Worm (Caenorhabditis elegans) whole organism, L1 larva: ENCODE measurements around the gene str-43.

ENCODE experiments used
- C16A3.4 ChIP-seq: fragments of 150-350 bp; optimal IDR thresholded peaks from 2 replicates; lab custom pipeline; 2014; ENCODE audit warnings: missing biosample characterization, missing genetic modification characterization
- C34B4.2 ChIP-seq: sonication (generic microtip); optimal IDR thresholded peaks from 2 replicates; lab custom pipeline; 2017; ENCODE audit warnings: mild to moderate bottlenecking, missing genetic modification characterization, missing compliant biosample characterization
- aha-1 ChIP-seq: fragments of 150-350 bp; optimal IDR thresholded peaks from 2 replicates; lab custom pipeline; 2014; ENCODE audit warnings: missing biosample characterization, missing genetic modification characterization
- alr-1 ChIP-seq: fragments of 200-800 bp; sonication (Bioruptor generic); optimal IDR thresholded peaks from 2 replicates; lab custom pipeline; 2018; ENCODE audit warnings: borderline replicate concordance, mild to moderate bottlenecking, missing genetic modification characterization, missing compliant biosample characterization
- ama-1 ChIP-seq: fragments of 150-350 bp; optimal IDR thresholded peaks from 2 replicates; lab custom pipeline; 2014
- blmp-1 ChIP-seq: fragments of 150-350 bp; optimal IDR thresholded peaks from 2 replicates; lab custom pipeline; 2014; ENCODE audit warnings: missing biosample characterization, missing genetic modification characterization
- dsc-1 ChIP-seq: sonication (generic microtip); optimal IDR thresholded peaks from 2 replicates; lab custom pipeline; 2016; ENCODE audit warnings: mild to moderate bottlenecking, missing genetic modification characterization, missing compliant biosample characterization
- efl-3 ChIP-seq: fragments of 200-800 bp; sonication (Bioruptor generic); optimal IDR thresholded peaks from 2 replicates; lab custom pipeline; 2018; ENCODE audit warnings: mild to moderate bottlenecking, missing genetic modification characterization, missing compliant biosample characterization
- elt-2 ChIP-seq: sonication (generic microtip); optimal IDR thresholded peaks from 2 replicates; lab custom pipeline; 2016; ENCODE audit warnings: missing genetic modification characterization, mild to moderate bottlenecking, inconsistent platforms, missing compliant biosample characterization, missing genetic modification reagents
- elt-3 ChIP-seq, 6 experiments: fragments of 150-350 bp in 1 of 6; sonication (generic microtip); optimal IDR thresholded peaks; 2 replicates each; lab custom pipeline; 2017 to 2018; ENCODE audit warnings: missing biosample characterization in 6 of 6, missing genetic modification characterization in 6 of 6, inconsistent platforms in 1 of 6
- ets-5 ChIP-seq: fragments of 200-800 bp; sonication (Bioruptor generic); IDR thresholded peaks from 2 replicates; pipeline ENCODE4 v1.3.6; 2022; ENCODE audit warnings: missing genetic modification characterization, missing compliant biosample characterization
- fkh-4 ChIP-seq: sonication (generic microtip); optimal IDR thresholded peaks from 2 replicates; lab custom pipeline; 2016; ENCODE audit warnings: missing compliant biosample characterization, missing genetic modification characterization, borderline replicate concordance
- fkh-8 ChIP-seq: sonication (generic microtip); optimal IDR thresholded peaks from 2 replicates; lab custom pipeline; 2016; ENCODE audit warnings: mild to moderate bottlenecking, missing genetic modification characterization, missing compliant biosample characterization
- hlh-17 ChIP-seq: fragments of 200-800 bp; sonication (Bioruptor generic); optimal IDR thresholded peaks from 2 replicates; lab custom pipeline; 2018; ENCODE audit warnings: missing genetic modification characterization, mild to moderate bottlenecking, missing compliant biosample characterization, moderate library complexity, borderline replicate concordance
- hpl-2 ChIP-seq: fragments of 150-350 bp; optimal IDR thresholded peaks from 2 replicates; lab custom pipeline; 2014; ENCODE audit warnings: missing biosample characterization, missing genetic modification reagents, missing genetic modification characterization
- irx-1 ChIP-seq: sonication (generic microtip); optimal IDR thresholded peaks from 2 replicates; lab custom pipeline; 2016; ENCODE audit warnings: missing genetic modification characterization, missing compliant biosample characterization
- isw-1 ChIP-seq: fragments of 200-800 bp; sonication (Bioruptor generic); IDR thresholded peaks from 2 replicates; pipeline ENCODE4 v1.3.6; 2022; ENCODE audit warnings: missing genetic modification characterization, missing compliant biosample characterization
- jun-1 ChIP-seq: fragments of 150-350 bp; optimal IDR thresholded peaks from 2 replicates; lab custom pipeline; 2014; ENCODE audit warnings: missing biosample characterization, missing genetic modification reagents, missing genetic modification characterization
- lin-13 ChIP-seq: fragments of 150-350 bp; optimal IDR thresholded peaks from 2 replicates; lab custom pipeline; 2014; ENCODE audit warnings: missing biosample characterization, missing genetic modification reagents, missing genetic modification characterization
- lin-15B ChIP-seq: fragments of 150-350 bp; sonication (generic microtip); optimal IDR thresholded peaks from 3 replicates; lab custom pipeline; 2014; ENCODE audit warnings: missing biosample characterization, missing genetic modification characterization
- lsy-2 ChIP-seq, 2 experiments: fragments of 150-350 bp; optimal IDR thresholded peaks; 2 replicates each; lab custom pipeline; 2014; ENCODE audit warnings: missing biosample characterization in 2 of 2, missing genetic modification characterization in 2 of 2
- mab-9 ChIP-seq: fragments of 200-800 bp; sonication (Bioruptor generic); IDR thresholded peaks from 2 replicates; pipeline ENCODE4 v1.3.6; 2022; ENCODE audit warnings: missing genetic modification reagents, missing genetic modification characterization, missing compliant biosample characterization
- nhr-11 ChIP-seq: fragments of 150-350 bp; optimal IDR thresholded peaks from 2 replicates; lab custom pipeline; 2014; ENCODE audit warnings: missing biosample characterization, missing genetic modification characterization
- nhr-12 ChIP-seq: sonication (generic microtip); optimal IDR thresholded peaks from 2 replicates; lab custom pipeline; 2017; ENCODE audit warnings: missing biosample characterization, missing genetic modification characterization
- nhr-28 ChIP-seq: fragments of 150-350 bp; optimal IDR thresholded peaks from 2 replicates; lab custom pipeline; 2014; ENCODE audit warnings: missing biosample characterization, missing genetic modification characterization
- nhr-47 ChIP-seq: sonication (generic microtip); optimal IDR thresholded peaks from 2 replicates; lab custom pipeline; 2016; ENCODE audit warnings: mild to moderate bottlenecking, missing genetic modification characterization, moderate library complexity, missing compliant biosample characterization
- nhr-71 ChIP-seq: sonication (generic microtip); optimal IDR thresholded peaks from 2 replicates; lab custom pipeline; 2016; ENCODE audit warnings: mild to moderate bottlenecking, missing genetic modification characterization, moderate library complexity, missing compliant biosample characterization
- nhr-76 ChIP-seq: sonication (generic microtip); optimal IDR thresholded peaks from 2 replicates; lab custom pipeline; 2017; ENCODE audit warnings: missing biosample characterization, missing genetic modification characterization
- nhr-77 ChIP-seq: fragments of 150-350 bp; optimal IDR thresholded peaks from 2 replicates; lab custom pipeline; 2014; ENCODE audit warnings: missing biosample characterization, missing genetic modification characterization
- pax-3 ChIP-seq: fragments of 200-800 bp; sonication (Bioruptor generic); optimal IDR thresholded peaks from 2 replicates; lab custom pipeline; 2018; ENCODE audit warnings: mild to moderate bottlenecking, missing genetic modification characterization, moderate library complexity, missing compliant biosample characterization
- snpc-4 ChIP-seq: fragments of 150-350 bp; optimal IDR thresholded peaks from 2 replicates; lab custom pipeline; 2014; ENCODE audit warnings: missing biosample characterization, missing genetic modification characterization
- snu-23 ChIP-seq: sonication (generic microtip); optimal IDR thresholded peaks from 2 replicates; lab custom pipeline; 2016; ENCODE audit warnings: missing genetic modification characterization, missing compliant biosample characterization
- sox-4 ChIP-seq: sonication (generic microtip); optimal IDR thresholded peaks from 2 replicates; lab custom pipeline; 2016; ENCODE audit warnings: missing genetic modification characterization, missing compliant biosample characterization
- sup-37 ChIP-seq: fragments of 200-800 bp; sonication (Bioruptor generic); optimal IDR thresholded peaks from 2 replicates; lab custom pipeline; 2018; ENCODE audit warnings: mild to moderate bottlenecking, missing genetic modification characterization, missing compliant biosample characterization
- unc-130 ChIP-seq: fragments of 150-350 bp; optimal IDR thresholded peaks from 2 replicates; lab custom pipeline; 2017; ENCODE audit warnings: missing biosample characterization, missing genetic modification characterization, inconsistent platforms
- unc-30 ChIP-seq: sonication (generic microtip); optimal IDR thresholded peaks from 2 replicates; lab custom pipeline; 2017; ENCODE audit warnings: missing biosample characterization, missing genetic modification characterization
- unc-62 ChIP-seq: fragments of 150-350 bp; optimal IDR thresholded peaks from 2 replicates; lab custom pipeline; 2014; ENCODE audit warnings: missing biosample characterization, missing genetic modification reagents, missing genetic modification characterization
- unc-86 ChIP-seq: sonication (generic microtip); optimal IDR thresholded peaks from 2 replicates; lab custom pipeline; 2016; ENCODE audit warnings: missing genetic modification characterization, missing compliant biosample characterization
- unc-98 ChIP-seq: fragments of 200-800 bp; sonication (Bioruptor generic); IDR thresholded peaks from 2 replicates; pipeline ENCODE4 v1.3.6; 2022; ENCODE audit warnings: missing genetic modification characterization, missing compliant biosample characterization
- vab-15 ChIP-seq: sonication (generic microtip); optimal IDR thresholded peaks from 2 replicates; lab custom pipeline; 2017; ENCODE audit warnings: missing genotype, mild to moderate bottlenecking, missing genetic modification characterization, missing compliant biosample characterization
- xbp-1 ChIP-seq: sonication (generic microtip); optimal IDR thresholded peaks from 2 replicates; lab custom pipeline; 2016; ENCODE audit warnings: missing genetic modification characterization, missing compliant biosample characterization
- ztf-11 ChIP-seq, 2 experiments: sonication (generic microtip); optimal IDR thresholded peaks; 2 replicates each; lab custom pipeline; 2016 to 2017; ENCODE audit warnings: missing genetic modification characterization in 2 of 2, missing biosample characterization in 1 of 2, missing compliant biosample characterization in 1 of 2
- ztf-4 ChIP-seq: fragments of 150-350 bp; optimal IDR thresholded peaks from 2 replicates; lab custom pipeline; 2014; ENCODE audit warnings: missing biosample characterization, missing genetic modification characterization

The str-43 gene

DNA sequence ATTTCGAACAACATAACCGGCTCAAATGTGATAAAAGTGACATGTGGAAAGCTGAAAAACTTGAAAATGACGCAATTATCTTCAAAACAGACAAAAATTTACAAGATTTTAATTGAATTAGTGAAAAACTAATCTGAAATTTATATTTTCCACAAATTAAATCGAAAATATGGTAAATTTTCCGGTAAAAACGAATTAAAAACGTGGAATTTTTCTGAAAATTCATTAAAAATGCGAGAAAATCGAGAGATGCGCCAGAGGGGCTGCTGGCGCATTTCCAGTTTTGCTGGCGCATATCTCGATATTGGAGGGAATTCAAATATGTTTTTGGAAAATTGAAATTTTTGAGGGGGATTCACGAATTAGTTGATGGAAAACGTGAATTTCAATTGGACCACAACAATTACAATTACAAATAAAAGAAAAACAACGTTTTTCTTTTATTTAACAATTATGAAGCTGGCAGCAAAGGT lies 14.2 kb upstream of the str-43 start, which contains the start of the genes haf-3 and F57A10.2 (continued):
- TF ChIP-seq alr-1 (tag; lab: Kevin White, UChicago) (no peak), elt-3 (tag; optimal IDR thresholded peaks at IDR 0.05; lab: Kevin White, UChicago) (peak in 5 of 6 experiments; percentile 25 to 90 (median 45)), snpc-4 (peak; percentile 92), C16A3.4 (peak; percentile 90), fkh-4 (tag; lab: Kevin White, UChicago) (peak; percentile 72), unc-98 (GFP tag; lab: Robert Waterston, UW) (no peak), pax-3 (tag; lab: Kevin White, UChicago) (peak; percentile 80), irx-1 (tag; lab: Kevin White, UChicago) (peak; percentile 92), unc-86 (tag; lab: Kevin White, UChicago) (peak; percentile 92), dsc-1 (tag; lab: Kevin White, UChicago) (peak; percentile 97), hlh-17 (no peak), blmp-1 (tag; lab: Kevin White, UChicago) (peak; percentile 79), sox-4 (tag; lab: Kevin White, UChicago) (peak; percentile 87), unc-30 (tag; lab: Kevin White, UChicago) (no peak), isw-1 (GFP tag; lab: Robert Waterston, UW) (peak; percentile 91), nhr-47 (tag; lab: Kevin White, UChicago) (peak; percentile 97), hpl-2 (peak; percentile 11), nhr-11 (tag; lab: Kevin White, UChicago) (peak; percentile 90), snu-23 (GFP tag; lab: Kevin White, UChicago) (peak; percentile 97), lsy-2 (tag; optimal IDR thresholded peaks at IDR 0.05; lab: Kevin White, UChicago) (peak; percentile 94 to 95), nhr-12 (tag; lab: Kevin White, UChicago) (no peak), ama-1 (lab: Kevin White, UChicago) (peak; percentile 53), nhr-28 (tag; lab: Kevin White, UChicago) (peak; percentile 39), jun-1 (tag; lab: Kevin White, UChicago) (peak; percentile 82), ztf-4 (peak; percentile 70), mab-9 (GFP tag; lab: Robert Waterston, UW) (peak; percentile 85), ets-5 (GFP tag; lab: Robert Waterston, UW) (no peak), nhr-76 (tag; lab: Kevin White, UChicago) (no peak), unc-130 (tag; lab: Kevin White, UChicago) (peak; percentile 90), xbp-1 (peak; percentile 95), fkh-8 (peak; percentile 92), sup-37 (peak; percentile 80), C34B4.2 (tag; lab: Kevin White, UChicago) (peak; percentile 6), ztf-11 (tag; optimal IDR thresholded peaks at IDR 0.05; lab: Kevin White, UChicago) (peak; percentile 4 to 83), lin-15B (peak; percentile 88), vab-15 (tag; lab: Kevin White, UChicago) (no peak), elt-2 (tag; lab: Kevin White, UChicago) (peak; percentile 80), nhr-77 (tag; lab: Kevin White, UChicago) (peak; percentile 82)

DNA sequence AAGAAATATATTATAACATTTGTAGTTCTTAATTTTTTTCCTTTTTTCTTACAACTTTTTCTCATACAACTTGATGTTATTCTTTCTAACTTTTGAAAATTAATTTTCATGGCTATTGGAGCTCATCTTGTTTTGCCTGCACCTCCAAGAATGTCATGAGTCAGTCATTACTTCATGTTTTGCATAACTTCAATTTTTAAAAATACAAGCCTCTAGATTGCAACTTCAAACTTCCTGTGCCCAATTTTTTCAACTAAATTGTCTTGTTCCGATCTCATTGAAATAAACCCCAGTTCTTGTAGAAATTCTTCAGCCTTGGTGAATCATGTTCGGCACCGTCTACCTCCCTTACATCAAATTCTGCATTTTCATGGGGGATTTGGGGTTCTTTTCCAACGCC lies 6.5 kb upstream of the str-43 start, which contains the start of gene str-9:
TSS of gene str-9 (plus strand) at position 301 of the 400 bp plus-strand sequence.
- TF ChIP-seq fkh-4 (tag; lab: Kevin White, UChicago), result no peak
- no peak for TF ChIP-seq ama-1 (lab: Kevin White, UChicago)
- TF ChIP-seq lin-13, result no peak
- TF ChIP-seq aha-1 (tag; lab: Kevin White, UChicago), result no peak
- TF ChIP-seq efl-3 (GFP tag; lab: Kevin White, UChicago), result no peak
- TF ChIP-seq unc-62 (GFP tag; lab: Kevin White, UChicago), result no peak
- TF ChIP-seq ztf-11 (tag; optimal IDR thresholded peaks at IDR 0.05; lab: Kevin White, UChicago), result no peak
- no peak for TF ChIP-seq nhr-71 (tag; lab: Kevin White, UChicago)
- no peak for TF ChIP-seq unc-30 (tag; lab: Kevin White, UChicago)
- TF ChIP-seq C16A3.4, result no peak
- TF ChIP-seq, all 84 proteins: peak for 0
